Fruit fly (Drosophila melanogaster) whole organism: ENCODE measurements around the gene Cpr78Ca.

Experiments used
- CG8478 ChIP-seq: fragments of >200 bp; optimal IDR thresholded peaks from 2 replicates; lab custom pipeline; 2018; ENCODE audit warnings: inconsistent platforms
- EcR ChIP-seq, 2 experiments: fragments of >200 bp; optimal IDR thresholded peaks; 2 replicates each; lab custom pipeline; 2017; ENCODE audit warnings: missing biosample characterization in 2 of 2, missing genetic modification characterization in 2 of 2, missing genetic modification reagents in 2 of 2

dm6 chr3L:21242958-21243357 is 49.6 kb downstream of the Cpr78Ca start:
- no peak for TF ChIP-seq EcR (GFP tag; optimal IDR thresholded peaks at IDR 0.05; lab: Kevin White, UChicago)
- TF ChIP-seq CG8478 = no peak
